Worm (Caenorhabditis elegans) whole organism, L4 larva: ENCODE data around the gene ttll-4.

ENCODE experiments used
- D1046.2 ChIP-seq: fragments of 200-800 bp; sonication (Bioruptor generic); IDR thresholded peaks from 2 replicates; pipeline ENCODE4 v1.3.6; 2022; ENCODE audit warnings: missing genetic modification characterization, missing compliant biosample characterization
- F26F4.8 ChIP-seq: fragments of 200-800 bp; sonication (Bioruptor generic); conservative IDR thresholded peaks from 2 replicates; pipeline ENCODE4 v1.3.6; 2022; ENCODE audit warnings: missing genetic modification characterization, missing compliant biosample characterization
- F44E2.7 ChIP-seq: fragments of 200-800 bp; sonication (Bioruptor generic); IDR thresholded peaks from 2 replicates; pipeline ENCODE4 v2.1.2; 2022; ENCODE audit warnings: missing genetic modification characterization, missing compliant biosample characterization
- F49E8.2 ChIP-seq: sonication (generic microtip); optimal IDR thresholded peaks from 2 replicates; lab custom pipeline; 2016; ENCODE audit warnings: missing compliant biosample characterization, mild to moderate bottlenecking, missing genetic modification characterization, borderline replicate concordance
- R02D3.7 ChIP-seq: fragments of 150-350 bp; sonication (generic microtip); optimal IDR thresholded peaks from 3 replicates; lab custom pipeline; 2014; ENCODE audit warnings: missing biosample characterization, missing genetic modification characterization
- T26A8.4 ChIP-seq: fragments of 200-800 bp; sonication (Bioruptor generic); IDR thresholded peaks from 2 replicates; pipeline ENCODE4 v1.3.6; 2022; ENCODE audit warnings: missing genetic modification characterization, missing compliant biosample characterization
- Y105C5A.15 ChIP-seq: fragments of 200-800 bp; sonication (Bioruptor generic); IDR thresholded peaks from 2 replicates; pipeline ENCODE4 v1.3.6; 2022; ENCODE audit warnings: missing genetic modification characterization, missing compliant biosample characterization
- Y75B8A.6 ChIP-seq: fragments of 200-800 bp; sonication (Bioruptor generic); IDR thresholded peaks from 2 replicates; pipeline ENCODE4 v1.3.6; 2022; ENCODE audit warnings: missing genetic modification reagents, missing genetic modification characterization, missing compliant biosample characterization
- ZK337.2 ChIP-seq: fragments of 200-800 bp; sonication (Bioruptor generic); IDR thresholded peaks from 2 replicates; pipeline ENCODE4 v1.3.6; 2022; ENCODE audit warnings: missing genetic modification reagents, missing genetic modification characterization, missing compliant biosample characterization
- ceh-20 ChIP-seq: fragments of 200-800 bp; sonication (Bioruptor generic); IDR thresholded peaks from 2 replicates; pipeline ENCODE4 v1.3.6; 2022; ENCODE audit warnings: missing genetic modification reagents, missing genetic modification characterization, missing compliant biosample characterization
- ceh-28 ChIP-seq: fragments of 150-350 bp; optimal IDR thresholded peaks from 2 replicates; lab custom pipeline; 2014; ENCODE audit warnings: missing biosample characterization, missing genetic modification reagents, missing genetic modification characterization
- ceh-32 ChIP-seq: sonication (generic microtip); optimal IDR thresholded peaks from 2 replicates; lab custom pipeline; 2016; ENCODE audit warnings: mild to moderate bottlenecking, missing genetic modification characterization, missing compliant biosample characterization; ENCODE audit not compliant: poor library complexity
- ceh-44 ChIP-seq: fragments of 200-800 bp; sonication (Bioruptor generic); IDR thresholded peaks from 2 replicates; pipeline ENCODE4 v1.3.6; 2022; ENCODE audit warnings: missing genetic modification reagents, missing genetic modification characterization, missing compliant biosample characterization
- ceh-62 ChIP-seq: sonication (generic microtip); optimal IDR thresholded peaks from 2 replicates; lab custom pipeline; 2017; ENCODE audit warnings: missing biosample characterization, missing genetic modification characterization
- ces-1 ChIP-seq: fragments of 150-350 bp; sonication (generic microtip); optimal IDR thresholded peaks from 4 replicates; lab custom pipeline; 2014; ENCODE audit warnings: missing biosample characterization, missing genetic modification reagents, missing genetic modification characterization
- cey-2 ChIP-seq: sonication (generic microtip); optimal IDR thresholded peaks from 3 replicates; lab custom pipeline; 2017; ENCODE audit warnings: missing genetic modification characterization, mild to moderate bottlenecking, missing compliant biosample characterization, antibody characterized with exemption, borderline replicate concordance; ENCODE audit not compliant: insufficient read depth
- daf-8 ChIP-seq: fragments of 200-800 bp; sonication (Bioruptor generic); IDR thresholded peaks from 2 replicates; pipeline ENCODE4 v1.3.6; 2022; ENCODE audit warnings: missing genetic modification characterization, missing compliant biosample characterization
- dmd-6 ChIP-seq: fragments of 200-800 bp; sonication (Bioruptor generic); IDR thresholded peaks from 2 replicates; pipeline ENCODE4 v1.3.6; 2022; ENCODE audit warnings: missing genetic modification reagents, missing genetic modification characterization, missing compliant biosample characterization
- dmd-9 ChIP-seq: fragments of 200-800 bp; sonication (Bioruptor generic); IDR thresholded peaks from 2 replicates; pipeline ENCODE4 v1.3.6; 2022; ENCODE audit warnings: missing genetic modification reagents, missing genetic modification characterization, missing compliant biosample characterization
- dve-1 ChIP-seq: sonication (generic microtip); optimal IDR thresholded peaks from 2 replicates; lab custom pipeline; 2017; ENCODE audit warnings: antibody characterized with exemption, mild to moderate bottlenecking, missing genetic modification characterization, missing compliant biosample characterization; ENCODE audit not compliant: insufficient read depth
- egl-27 ChIP-seq: sonication (generic microtip); optimal IDR thresholded peaks from 3 replicates; lab custom pipeline; 2017; ENCODE audit warnings: missing biosample characterization, missing genetic modification reagents, missing genetic modification characterization
- egl-43 ChIP-seq: fragments of 200-800 bp; sonication (Bioruptor generic); IDR thresholded peaks from 2 replicates; pipeline ENCODE4 v1.3.6; 2022; ENCODE audit warnings: missing genetic modification reagents, missing genetic modification characterization, missing compliant biosample characterization
- fkh-10 ChIP-seq: fragments of 150-350 bp; optimal IDR thresholded peaks from 2 replicates; lab custom pipeline; 2014; ENCODE audit warnings: missing biosample characterization, missing genetic modification reagents, missing genetic modification characterization
- fos-1 ChIP-seq: fragments of 150-350 bp; optimal IDR thresholded peaks from 2 replicates; lab custom pipeline; 2014; ENCODE audit warnings: missing biosample characterization, missing genetic modification characterization
- hif-1 ChIP-seq, 2 experiments: sonication (generic microtip); optimal IDR thresholded peaks; 2 replicates each; lab custom pipeline; 2016 to 2017; ENCODE audit warnings: missing compliant biosample characterization in 2 of 2, missing genetic modification characterization in 2 of 2, missing genetic modification reagents in 2 of 2, missing genotype in 2 of 2, mild to moderate bottlenecking in 1 of 2
- hlh-11 ChIP-seq: fragments of 200-800 bp; sonication (Bioruptor generic); optimal IDR thresholded peaks from 2 replicates; lab custom pipeline; 2018; ENCODE audit warnings: mild to moderate bottlenecking, missing genetic modification characterization, missing compliant biosample characterization
- hmg-1.1 ChIP-seq: fragments of 200-800 bp; sonication (Bioruptor generic); IDR thresholded peaks from 2 replicates; pipeline ENCODE4 v1.3.6; 2022; ENCODE audit warnings: missing genetic modification reagents, missing genetic modification characterization, missing compliant biosample characterization
- jun-1 ChIP-seq: fragments of 150-350 bp; optimal IDR thresholded peaks from 2 replicates; lab custom pipeline; 2014; ENCODE audit warnings: missing biosample characterization, missing genetic modification reagents, missing genetic modification characterization
- lin-1 ChIP-seq: fragments of 200-800 bp; sonication (Bioruptor generic); IDR thresholded peaks from 2 replicates; pipeline ENCODE4 v1.3.6; 2022; ENCODE audit warnings: missing genetic modification reagents, missing genetic modification characterization, missing compliant biosample characterization
- lin-13 ChIP-seq: fragments of 150-350 bp; optimal IDR thresholded peaks from 2 replicates; lab custom pipeline; 2014; ENCODE audit warnings: missing biosample characterization, missing genetic modification reagents, missing genetic modification characterization
- lin-29 ChIP-seq: fragments of 200-800 bp; sonication (Bioruptor generic); IDR thresholded peaks from 2 replicates; pipeline ENCODE4 v1.3.6; 2022; ENCODE audit warnings: missing genetic modification reagents, missing genetic modification characterization, missing compliant biosample characterization
- lir-3 ChIP-seq: sonication (generic microtip); optimal IDR thresholded peaks from 2 replicates; lab custom pipeline; 2016; ENCODE audit warnings: mild to moderate bottlenecking, missing genetic modification characterization, missing compliant biosample characterization
- madf-9 ChIP-seq: fragments of 200-800 bp; sonication (Bioruptor generic); conservative IDR thresholded peaks from 2 replicates; pipeline ENCODE4 v1.3.6; 2022; ENCODE audit warnings: missing genetic modification reagents, missing genetic modification characterization, missing compliant biosample characterization
- mdl-1 ChIP-seq, 2 experiments: fragments of 150-350 bp in 1 of 2; sonication (generic microtip) in 1 of 2; optimal IDR thresholded peaks; 2 replicates each; lab custom pipeline; 2014 to 2017; ENCODE audit warnings: missing biosample characterization in 2 of 2, missing genetic modification characterization in 2 of 2
- nhr-10 ChIP-seq: fragments of 150-350 bp; optimal IDR thresholded peaks from 2 replicates; lab custom pipeline; 2014; ENCODE audit warnings: missing biosample characterization, missing genetic modification characterization
- nhr-237 ChIP-seq: sonication (generic microtip); optimal IDR thresholded peaks from 2 replicates; lab custom pipeline; 2017; ENCODE audit warnings: missing biosample characterization, missing genetic modification characterization
- nhr-25 ChIP-seq: sonication (generic microtip); optimal IDR thresholded peaks from 2 replicates; lab custom pipeline; 2017; ENCODE audit warnings: missing genetic modification characterization, mild to moderate bottlenecking, missing compliant biosample characterization, antibody characterized with exemption, moderate library complexity, borderline replicate concordance; ENCODE audit not compliant: insufficient read depth
- nhr-28 ChIP-seq: fragments of 150-350 bp; optimal IDR thresholded peaks from 2 replicates; lab custom pipeline; 2014; ENCODE audit warnings: missing biosample characterization, missing genetic modification characterization
- nhr-76 ChIP-seq: fragments of 150-350 bp; optimal IDR thresholded peaks from 2 replicates; lab custom pipeline; 2014; ENCODE audit warnings: missing biosample characterization, missing genetic modification characterization
- pqm-1 ChIP-seq: sonication (generic microtip); optimal IDR thresholded peaks from 2 replicates; lab custom pipeline; 2017; ENCODE audit warnings: missing biosample characterization, missing genetic modification characterization
- saeg-2 ChIP-seq: fragments of 200-800 bp; sonication (Bioruptor generic); IDR thresholded peaks from 2 replicates; pipeline ENCODE4 v1.3.6; 2022; ENCODE audit warnings: missing genetic modification reagents, missing genetic modification characterization, missing compliant biosample characterization
- sdz-12 ChIP-seq: fragments of 200-800 bp; sonication (Bioruptor generic); optimal IDR thresholded peaks from 2 replicates; lab custom pipeline; 2018; ENCODE audit warnings: mild to moderate bottlenecking, missing genetic modification characterization, missing compliant biosample characterization
- set-16 ChIP-seq: fragments of 200-800 bp; sonication (Bioruptor generic); IDR thresholded peaks from 2 replicates; pipeline ENCODE4 v1.3.6; 2022; ENCODE audit warnings: missing genetic modification reagents, missing genetic modification characterization, missing compliant biosample characterization
- snpc-1.2 ChIP-seq: fragments of 200-800 bp; sonication (Bioruptor generic); IDR thresholded peaks from 2 replicates; pipeline ENCODE4 v1.3.6; 2022; ENCODE audit warnings: missing genetic modification reagents, missing genetic modification characterization, missing compliant biosample characterization
- unc-130 ChIP-seq: sonication (generic microtip); optimal IDR thresholded peaks from 2 replicates; lab custom pipeline; 2016; ENCODE audit warnings: missing genetic modification reagents, missing genetic modification characterization, missing compliant biosample characterization
- unc-39 ChIP-seq: sonication (generic microtip); optimal IDR thresholded peaks from 2 replicates; lab custom pipeline; 2017; ENCODE audit warnings: missing biosample characterization, missing genetic modification characterization
- unc-62 ChIP-seq, 3 experiments: fragments of 150-350 bp in 1 of 3; sonication (generic microtip); optimal IDR thresholded peaks in 2 of 3; peaks in 1 of 3; 1 replicate in 1 of 3; 2 replicates in 2 of 3; lab custom pipeline; 2014 to 2017; ENCODE audit warnings: missing biosample characterization in 3 of 3, missing genetic modification characterization in 3 of 3, missing genetic modification reagents in 3 of 3, missing genotype in 1 of 3
- vab-7 ChIP-seq: fragments of 200-800 bp; sonication (Bioruptor generic); IDR thresholded peaks from 2 replicates; pipeline ENCODE4 v1.3.6; 2022; ENCODE audit warnings: missing genetic modification reagents, missing genetic modification characterization, missing compliant biosample characterization
- zfp-3 ChIP-seq: fragments of 200-800 bp; sonication (Bioruptor generic); conservative IDR thresholded peaks from 2 replicates; pipeline ENCODE4 v1.3.6; 2022; ENCODE audit warnings: missing genetic modification reagents, missing genetic modification characterization, missing compliant biosample characterization
- zip-11 ChIP-seq: fragments of 200-800 bp; sonication (Bioruptor generic); IDR thresholded peaks from 2 replicates; pipeline ENCODE4 v1.3.6; 2022; ENCODE audit warnings: missing genetic modification characterization, missing compliant biosample characterization
- zip-2 ChIP-seq: fragments of 150-350 bp; optimal IDR thresholded peaks from 2 replicates; lab custom pipeline; 2014; ENCODE audit warnings: missing biosample characterization, missing genetic modification characterization

Gene ttll-4

ce11 chrIII:10134517-10134916 is 10.5 kb downstream of the ttll-4 start:
- no peak for TF ChIP-seq R02D3.7
- no peak for TF ChIP-seq ceh-28 (tag; lab: Kevin White, UChicago)
- TF ChIP-seq cey-2 (tag; lab: Kevin White, UChicago), result no peak
- TF ChIP-seq ceh-32, result no peak
- TF ChIP-seq ZK337.2, result no peak
- peak in 1 of 2 experiments; percentile 3 for TF ChIP-seq unc-62 (GFP tag; optimal IDR thresholded peaks at IDR 0.05 in 1 of 2; lab: Kevin White, UChicago)
- no peak for TF ChIP-seq unc-62 (tag; optimal IDR thresholded peaks at IDR 0.05; lab: Kevin White, UChicago)
- no peak for TF ChIP-seq T26A8.4
- no peak for TF ChIP-seq zip-2 (tag; lab: Kevin White, UChicago)
- TF ChIP-seq pqm-1, result peak; percentile 43
- TF ChIP-seq ceh-44 (GFP tag; lab: Robert Waterston, UW), result no peak
- no peak for TF ChIP-seq daf-8
- TF ChIP-seq Y75B8A.6 (GFP tag; lab: Robert Waterston, UW), result no peak
- no peak for TF ChIP-seq ceh-62 (tag; lab: Kevin White, UChicago)
- no peak for TF ChIP-seq F26F4.8 (GFP tag; lab: Robert Waterston, UW)
- no peak for TF ChIP-seq nhr-10 (tag; lab: Kevin White, UChicago)
- TF ChIP-seq snpc-1.2 (GFP tag; lab: Robert Waterston, UW), result no peak
- TF ChIP-seq zip-11 (GFP tag; lab: Robert Waterston, UW), result no peak
- TF ChIP-seq dmd-6, result no peak
- no peak for TF ChIP-seq saeg-2 (GFP tag; lab: Robert Waterston, UW)
- TF ChIP-seq sdz-12 (GFP tag; lab: Kevin White, UChicago), result no peak
- no peak for TF ChIP-seq F44E2.7 (GFP tag; lab: Robert Waterston, UW)
- TF ChIP-seq hlh-11 (tag; lab: Kevin White, UChicago), result peak; percentile 52
- TF ChIP-seq nhr-76 (tag; lab: Kevin White, UChicago), result no peak
- TF ChIP-seq lin-29 (GFP tag; lab: Robert Waterston, UW), result no peak
- TF ChIP-seq hif-1 (tag; optimal IDR thresholded peaks at IDR 0.05; lab: Kevin White, UChicago), result no peak
- TF ChIP-seq vab-7 (GFP tag; lab: Robert Waterston, UW), result no peak
- no peak for TF ChIP-seq F49E8.2 (tag; lab: Kevin White, UChicago)
- TF ChIP-seq egl-27, result no peak
- no peak for TF ChIP-seq nhr-237 (tag; lab: Kevin White, UChicago)
- peak; percentile 9 for TF ChIP-seq nhr-28 (tag; lab: Kevin White, UChicago)
- no peak for TF ChIP-seq mdl-1 (tag; optimal IDR thresholded peaks at IDR 0.05; lab: Kevin White, UChicago)
- TF ChIP-seq lir-3 (tag; lab: Kevin White, UChicago), result no peak
- TF ChIP-seq hmg-1.1, result no peak
- TF ChIP-seq D1046.2, result no peak
- no peak for TF ChIP-seq nhr-25 (tag; lab: Kevin White, UChicago)
- no peak for TF ChIP-seq fos-1
- no peak for TF ChIP-seq madf-9 (GFP tag; lab: Robert Waterston, UW)
- no peak for TF ChIP-seq unc-130
- TF ChIP-seq zfp-3 (GFP tag; lab: Robert Waterston, UW), result no peak
- TF ChIP-seq dmd-9, result no peak
- no peak for TF ChIP-seq set-16 (GFP tag; lab: Robert Waterston, UW)
- peak; percentile 52 for TF ChIP-seq dve-1 (tag; lab: Kevin White, UChicago)
- no peak for TF ChIP-seq ces-1
- TF ChIP-seq fkh-10 (GFP tag; lab: Kevin White, UChicago), result no peak
- no peak for TF ChIP-seq lin-1
- TF ChIP-seq lin-13, result no peak
- TF ChIP-seq Y105C5A.15, result no peak
- TF ChIP-seq ceh-20 (GFP tag; lab: Robert Waterston, UW), result no peak
- no peak for TF ChIP-seq jun-1 (tag; lab: Kevin White, UChicago)
- TF ChIP-seq unc-39 (tag; lab: Kevin White, UChicago), result no peak
- TF ChIP-seq egl-43 (GFP tag; lab: Robert Waterston, UW), result no peak
